Fruit fly (Drosophila melanogaster): ENCODE results near the gene Srg1.
A peak's percentile ranks its signal among the peaks of the same experiment; 100 is the strongest.

The Srg1 gene

DNA sequence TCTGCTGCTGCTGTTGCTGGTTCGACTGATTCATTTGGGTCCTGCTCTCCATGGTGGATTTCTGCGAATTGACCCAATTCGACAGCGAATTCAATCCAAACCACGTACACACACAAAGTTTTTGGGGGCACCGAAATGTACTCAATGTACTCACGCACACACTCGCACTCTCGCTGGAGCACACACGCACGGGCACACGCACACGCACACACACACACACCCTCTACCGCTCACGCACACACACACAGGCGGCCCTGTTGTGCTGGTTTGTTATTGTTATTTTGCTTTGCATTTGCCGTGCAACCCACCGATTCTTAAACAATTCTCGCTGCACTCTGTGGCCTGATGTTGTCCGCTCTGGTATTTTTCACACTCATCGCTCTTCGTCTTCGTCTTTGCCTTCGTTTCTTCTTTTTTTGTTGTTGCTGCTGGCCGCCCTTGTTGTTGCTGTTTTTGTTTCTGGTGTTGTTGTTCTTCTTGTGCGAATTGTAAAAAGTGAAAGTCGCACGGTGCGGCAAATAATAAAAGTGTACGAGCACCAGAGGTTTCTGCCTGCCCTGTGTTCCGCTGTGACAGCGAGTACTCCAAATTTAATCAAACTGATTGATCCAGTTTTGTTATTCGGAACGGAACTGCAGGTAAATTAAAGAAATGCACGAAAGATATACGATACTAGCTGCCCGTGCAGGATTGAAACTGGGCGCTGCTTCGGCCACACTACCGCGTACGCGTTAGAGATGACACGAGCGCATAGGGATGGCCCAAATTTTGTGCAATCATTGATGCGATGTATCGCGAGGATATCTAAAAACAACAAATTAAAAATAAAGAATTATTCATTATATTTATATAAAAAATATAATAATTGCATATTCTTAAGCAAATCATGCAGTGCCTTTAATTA is 11.7 kb upstream of the Srg1 start, which contains the start of gene CG3744:
Gene CG3744 (minus strand): TSS at position 716 of the 904 bp plus-strand sequence.
- TF ChIP-seq slp2 (GFP tag; optimal IDR thresholded peaks at IDR 0.05) (peak; percentile 33), CG10462 (GFP tag; optimal IDR thresholded peaks at IDR 0.05) (peak; percentile 79), CG18764 (GFP tag; optimal IDR thresholded peaks at IDR 0.05) (peak; percentile 81), al (GFP tag; IDR thresholded peaks at IDR 0.05) (peak; percentile 94), CG15011 (GFP tag; optimal IDR thresholded peaks at IDR 0.05) (peak; percentile 53), CG4707 (GFP tag; optimal IDR thresholded peaks at IDR 0.05) (peak; percentile 11), CG8944 (GFP tag; optimal IDR thresholded peaks at IDR 0.05) (peak; percentile 69), CG8924 (tag; optimal IDR thresholded peaks at IDR 0.05) (peak; percentile 90), Myb (GFP tag; optimal IDR thresholded peaks at IDR 0.05) (peak; percentile 47), Aef1 (GFP tag; IDR thresholded peaks at IDR 0.05) (peak; percentile 92), E2f1 (GFP tag; IDR thresholded peaks at IDR 0.05) (peak; percentile 88), chif (GFP tag; optimal IDR thresholded peaks at IDR 0.05) (peak; percentile 40 to 59), croc (GFP tag; conservative IDR thresholded peaks at IDR 0.05) (peak; percentile 79), CG34376 (GFP tag; optimal IDR thresholded peaks at IDR 0.05) (peak; percentile 74), CG9797 (GFP tag; optimal IDR thresholded peaks at IDR 0.05) (peak; percentile 80), CG6654 (GFP tag; optimal IDR thresholded peaks at IDR 0.05) (peak; percentile 57), CG6689 (GFP tag; IDR thresholded peaks at IDR 0.05) (peak; percentile 93), CG5245 (GFP tag; optimal IDR thresholded peaks at IDR 0.05) (peak; percentile 82), cato (GFP tag; optimal IDR thresholded peaks at IDR 0.05; ENCODE audit: borderline replicate concordance) (peak; percentile 29), Nf-YB (GFP tag; optimal IDR thresholded peaks at IDR 0.05) (peak; percentile 74), luna (GFP tag; optimal IDR thresholded peaks at IDR 0.05) (peak; percentile 37), Usf (GFP tag; optimal IDR thresholded peaks at IDR 0.05) (peak; percentile 85), pb (GFP tag; optimal IDR thresholded peaks at IDR 0.05) (peak; percentile 62), wor (GFP tag; IDR thresholded peaks at IDR 0.05) (peak; percentile 82), CG18476 (GFP tag; optimal IDR thresholded peaks at IDR 0.05) (peak; percentile 71), H2.0 (GFP tag; IDR thresholded peaks at IDR 0.05) (peak; percentile 94), repo (GFP tag; optimal IDR thresholded peaks at IDR 0.05) (peak; percentile 54), CoRest (tag; optimal IDR thresholded peaks at IDR 0.05) (peak; percentile 93), CG13624 (GFP tag; optimal IDR thresholded peaks at IDR 0.05) (peak; percentile 67), vvl (GFP tag; IDR thresholded peaks at IDR 0.05) (peak; percentile 98), peb (GFP tag; IDR thresholded peaks at IDR 0.05) (peak; percentile 78), CG1603 (tag; optimal IDR thresholded peaks at IDR 0.05) (peak; percentile 66), kah (GFP tag; optimal IDR thresholded peaks at IDR 0.05) (no peak), CG9727 (GFP tag; optimal IDR thresholded peaks at IDR 0.05) (peak; percentile 88), knrl (GFP tag; IDR thresholded peaks at IDR 0.05; ENCODE audit: partially characterized antibody) (peak; percentile 96), mam (GFP tag; optimal IDR thresholded peaks at IDR 0.05) (peak; percentile 90), toy (GFP tag; IDR thresholded peaks at IDR 0.05) (peak; percentile 83), nerfin-2 (GFP tag; IDR thresholded peaks at IDR 0.05; ENCODE audit: partially characterized antibody) (peak; percentile 65), CG9609 (GFP tag; optimal IDR thresholded peaks at IDR 0.05) (peak; percentile 77), schlank (tag; optimal IDR thresholded peaks at IDR 0.05) (peak; percentile 67), unpg (GFP tag; optimal IDR thresholded peaks at IDR 0.05) (peak; percentile 90), Dfd (GFP tag; optimal IDR thresholded peaks at IDR 0.05) (peak in 1 of 2 experiments; percentile 71), CG13296 (GFP tag; optimal IDR thresholded peaks at IDR 0.05) (peak; percentile 90), otp (GFP tag; IDR thresholded peaks at IDR 0.05) (peak; percentile 93), Lhr (GFP tag; optimal IDR thresholded peaks at IDR 0.05) (peak; percentile 92), CG3847 (GFP tag; IDR thresholded peaks at IDR 0.05) (peak; percentile 96), CG6813 (GFP tag; optimal IDR thresholded peaks at IDR 0.05) (peak; percentile 79), tap (tag; optimal IDR thresholded peaks at IDR 0.05) (peak; percentile 85), phol (tag; optimal IDR thresholded peaks at IDR 0.05) (peak; percentile 90)

All from whole organism, embryonic.